Worm (Caenorhabditis elegans) whole organism, late embryonic: ENCODE measurements around the gene str-16.

ENCODE experiments used
- nhr-11 ChIP-seq: fragments of 150-350 bp; optimal IDR thresholded peaks from 2 replicates; lab custom pipeline; 2014; ENCODE audit warnings: missing biosample characterization, missing genetic modification characterization
- npax-4 ChIP-seq: sonication (generic microtip); optimal IDR thresholded peaks from 2 replicates; lab custom pipeline; 2016; ENCODE audit warnings: missing genetic modification characterization, missing compliant biosample characterization

DNA sequence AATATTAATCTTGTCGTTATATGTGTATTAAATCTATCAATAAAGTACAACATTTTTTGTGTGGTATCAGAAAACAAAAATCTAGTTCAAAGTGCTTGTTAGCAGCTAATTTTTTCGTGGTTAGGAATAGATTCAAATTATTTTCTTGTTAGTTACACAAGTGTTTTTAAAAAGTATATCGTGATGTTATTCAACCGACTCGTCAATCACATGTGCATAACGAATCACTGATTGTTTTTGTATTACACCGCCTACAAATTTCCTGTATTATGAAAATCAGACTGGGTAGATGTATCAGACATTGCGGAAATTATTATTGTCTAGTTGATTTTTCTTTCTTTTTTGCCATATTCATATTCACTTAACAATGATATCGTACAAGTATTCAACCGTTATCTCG is 46.3 kb downstream of the str-16 start, which contains the start of gene str-64:
- TF ChIP-seq nhr-11 (tag; lab: Kevin White, UChicago) (no peak), npax-4 (tag; lab: Kevin White, UChicago) (no peak)
